Fruit fly (Drosophila melanogaster): Measurements from ENCODE around the gene Cpr72Ec.
A peak's percentile ranks its signal among the peaks of the same experiment; 100 is the strongest.

Gene Cpr72Ec

dm6 chr3L:16411566-16411965 is 44.4 kb upstream of the Cpr72Ec start, which contains the start of gene fax:
fax (minus strand) TSS chr3L:16411828.
- TF ChIP-seq Sp1 (GFP tag; optimal IDR thresholded peaks at IDR 0.05) (peak; percentile 73), ey (GFP tag; optimal IDR thresholded peaks at IDR 0.05) (peak; percentile 7), br (GFP tag; optimal IDR thresholded peaks at IDR 0.05) (peak; percentile 54), Hr83 (GFP tag; optimal IDR thresholded peaks at IDR 0.05; ENCODE audit: poor library complexity, severe bottlenecking) (peak; percentile 79), Vsx2 (GFP tag; optimal IDR thresholded peaks at IDR 0.05; ENCODE audit: partially characterized antibody) (peak; percentile 84), Abd-B (GFP tag; optimal IDR thresholded peaks at IDR 0.05) (no peak), dl (GFP tag; optimal IDR thresholded peaks at IDR 0.05; ENCODE audit: insufficient read depth in 1 of 2, partially characterized antibody in 2 of 2) (peak; percentile 7 to 25), Rel (GFP tag; optimal IDR thresholded peaks at IDR 0.05) (peak; percentile 22), Rel (tag; optimal IDR thresholded peaks at IDR 0.05) (peak; percentile 54), rgr (GFP tag; optimal IDR thresholded peaks at IDR 0.05) (peak; percentile 93), h (GFP tag; optimal IDR thresholded peaks at IDR 0.05) (peak; percentile 31), CG9705 (GFP tag; optimal IDR thresholded peaks at IDR 0.05) (peak; percentile 39), Hnf4 (GFP tag; optimal IDR thresholded peaks at IDR 0.05) (no peak), sage (GFP tag; optimal IDR thresholded peaks at IDR 0.05) (peak; percentile 37), Dif (GFP tag; optimal IDR thresholded peaks at IDR 0.05; ENCODE audit: partially characterized antibody) (peak; percentile 81), foxo (GFP tag; optimal IDR thresholded peaks at IDR 0.05) (peak in 1 of 2 experiments; percentile 19), GATAd (GFP tag; optimal IDR thresholded peaks at IDR 0.05) (no peak), psq (GFP tag; optimal IDR thresholded peaks at IDR 0.05) (peak; percentile 31), fru (GFP tag; optimal IDR thresholded peaks at IDR 0.05) (peak; percentile 4), OdsH (GFP tag; optimal IDR thresholded peaks at IDR 0.05) (peak; percentile 44), Myc (optimal IDR thresholded peaks at IDR 0.05) (no peak)

DNA sequence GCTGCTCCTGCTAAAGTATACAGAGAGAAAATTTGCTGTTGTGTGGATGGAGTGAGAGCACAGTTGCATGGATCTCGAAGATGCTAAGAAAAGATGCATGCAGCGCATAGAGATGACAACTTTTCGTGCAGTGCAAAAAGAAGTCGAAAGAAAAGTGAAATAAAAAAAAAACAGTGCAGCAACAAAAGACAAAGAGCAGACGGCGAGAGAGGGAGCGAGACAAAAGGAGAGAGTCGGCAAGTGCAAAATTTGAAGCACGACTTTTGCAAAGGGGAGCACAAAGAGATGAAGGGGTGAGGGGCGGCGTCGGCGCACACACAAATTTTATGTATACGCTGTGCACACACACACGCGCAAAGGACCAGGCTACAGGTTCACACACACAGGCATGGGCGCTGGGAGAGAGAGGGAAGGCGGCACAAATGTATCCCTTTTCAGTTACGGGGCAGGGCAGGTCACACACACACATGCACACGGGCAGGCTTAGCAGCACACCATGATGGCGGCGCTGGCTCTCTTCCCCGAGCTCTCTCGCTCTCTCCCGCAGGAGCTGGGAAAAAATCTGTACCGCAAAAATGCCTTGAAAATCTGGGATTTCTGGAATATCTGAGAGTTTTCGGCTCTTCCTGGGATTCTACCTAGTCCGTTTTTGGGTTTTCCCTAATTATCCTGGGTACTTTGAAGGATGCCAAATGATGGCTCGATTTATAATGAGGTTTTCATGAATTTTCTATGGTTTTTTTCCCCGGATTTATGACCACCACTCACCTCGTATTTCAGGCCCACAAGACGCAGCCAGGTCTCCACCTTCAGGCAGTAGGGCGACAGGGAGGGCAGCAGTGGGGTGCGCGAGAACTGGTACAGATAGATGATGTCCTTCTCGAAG is 43.3 kb upstream of the Cpr72Ec start:
- TF ChIP-seq OdsH (GFP tag; optimal IDR thresholded peaks at IDR 0.05) (peak; percentile 76), brk (GFP tag; optimal IDR thresholded peaks at IDR 0.05) (peak; percentile 72), pan (optimal IDR thresholded peaks at IDR 0.05) (no peak), tai (GFP tag; optimal IDR thresholded peaks at IDR 0.05) (no peak), Vsx2 (GFP tag; optimal IDR thresholded peaks at IDR 0.05; ENCODE audit: partially characterized antibody) (no peak), N (GFP tag; optimal IDR thresholded peaks at IDR 0.05) (peak; percentile 58), foxo (GFP tag; optimal IDR thresholded peaks at IDR 0.05) (peak in 1 of 2 experiments; percentile 83), HLH106 (tag; optimal IDR thresholded peaks at IDR 0.05) (peak; percentile 72), Hr78 (GFP tag; optimal IDR thresholded peaks at IDR 0.05) (no peak), Hnf4 (GFP tag; optimal IDR thresholded peaks at IDR 0.05) (peak; percentile 81), jim (GFP tag; optimal IDR thresholded peaks at IDR 0.05) (no peak), woc (GFP tag; optimal IDR thresholded peaks at IDR 0.05) (peak; percentile 90), Rel (GFP tag; optimal IDR thresholded peaks at IDR 0.05) (peak; percentile 27), Rel (tag; optimal IDR thresholded peaks at IDR 0.05) (no peak), Dfd (GFP tag; optimal IDR thresholded peaks at IDR 0.05) (no peak), Abd-B (GFP tag; optimal IDR thresholded peaks at IDR 0.05) (no peak), GATAd (GFP tag; optimal IDR thresholded peaks at IDR 0.05) (no peak), Myc (optimal IDR thresholded peaks at IDR 0.05) (no peak), dsf (GFP tag; optimal IDR thresholded peaks at IDR 0.05; ENCODE audit: borderline replicate concordance) (no peak), Dif (GFP tag; optimal IDR thresholded peaks at IDR 0.05; ENCODE audit: partially characterized antibody) (peak; percentile 78), lola (GFP tag; optimal IDR thresholded peaks at IDR 0.05) (no peak), Mio (GFP tag; optimal IDR thresholded peaks at IDR 0.05) (no peak), Sp1 (GFP tag; optimal IDR thresholded peaks at IDR 0.05) (peak; percentile 81), h (GFP tag; optimal IDR thresholded peaks at IDR 0.05) (peak; percentile 87), sv (GFP tag; optimal IDR thresholded peaks at IDR 0.05) (no peak), CG9705 (GFP tag; optimal IDR thresholded peaks at IDR 0.05) (peak; percentile 65), sage (GFP tag; optimal IDR thresholded peaks at IDR 0.05) (peak; percentile 57), rgr (GFP tag; optimal IDR thresholded peaks at IDR 0.05) (peak; percentile 83), ey (GFP tag; optimal IDR thresholded peaks at IDR 0.05) (peak; percentile 83), dl (GFP tag; optimal IDR thresholded peaks at IDR 0.05; ENCODE audit: insufficient read depth in 1 of 2, partially characterized antibody in 2 of 2) (peak; percentile 44 to 53), Hr83 (GFP tag; optimal IDR thresholded peaks at IDR 0.05; ENCODE audit: poor library complexity, severe bottlenecking) (peak; percentile 47), br (GFP tag; optimal IDR thresholded peaks at IDR 0.05) (peak; percentile 85), Jra (GFP tag; optimal IDR thresholded peaks at IDR 0.05) (peak; percentile 23), CrebA (GFP tag; optimal IDR thresholded peaks at IDR 0.05; ENCODE audit: borderline replicate concordance) (no peak), psq (GFP tag; optimal IDR thresholded peaks at IDR 0.05) (peak; percentile 91), CG32264 (GFP tag; optimal IDR thresholded peaks at IDR 0.05) (peak; percentile 67), usp (GFP tag; optimal IDR thresholded peaks at IDR 0.05) (no peak), fru (GFP tag; optimal IDR thresholded peaks at IDR 0.05) (peak; percentile 88), dmrt93B (GFP tag; optimal IDR thresholded peaks at IDR 0.05) (peak; percentile 35)

All from whole organism, wandering third instar larva.